Worm (Caenorhabditis elegans) whole organism, mixed stage, embryonic: ENCODE measurements around the gene gon-4.

Experiments used
- elt-3 ChIP-seq: fragments of 150-350 bp; optimal IDR thresholded peaks from 2 replicates; lab custom pipeline; 2014; ENCODE audit warnings: missing biosample characterization, missing genetic modification characterization
- lsy-2 ChIP-seq: fragments of 150-350 bp; optimal IDR thresholded peaks from 2 replicates; lab custom pipeline; 2014; ENCODE audit warnings: missing biosample characterization, missing genetic modification characterization
- mab-5 ChIP-seq: fragments of 150-350 bp; optimal IDR thresholded peaks from 2 replicates; lab custom pipeline; 2014; ENCODE audit warnings: missing biosample characterization, missing genetic modification characterization
- nhr-12 ChIP-seq: fragments of 150-350 bp; optimal IDR thresholded peaks from 2 replicates; lab custom pipeline; 2014; ENCODE audit warnings: missing biosample characterization, missing genetic modification characterization
- nhr-2 ChIP-seq: fragments of 150-350 bp; optimal IDR thresholded peaks from 2 replicates; lab custom pipeline; 2014; ENCODE audit warnings: missing biosample characterization, missing genetic modification characterization
- nhr-237 ChIP-seq: fragments of 150-350 bp; optimal IDR thresholded peaks from 2 replicates; lab custom pipeline; 2014; ENCODE audit warnings: missing biosample characterization, missing genetic modification characterization
- nhr-76 ChIP-seq: sonication (generic microtip); optimal IDR thresholded peaks from 2 replicates; lab custom pipeline; 2017; ENCODE audit warnings: missing biosample characterization, missing genetic modification characterization
- pha-4 ChIP-seq: fragments of 150-350 bp; optimal IDR thresholded peaks from 2 replicates; lab custom pipeline; 2018; ENCODE audit warnings: missing biosample characterization, missing genetic modification reagents, missing genetic modification characterization
- sem-2 ChIP-seq: fragments of 200-800 bp; sonication (Bioruptor generic); optimal IDR thresholded peaks from 2 replicates; lab custom pipeline; 2018; ENCODE audit warnings: mild to moderate bottlenecking, missing genetic modification characterization, missing compliant biosample characterization
- snpc-4 ChIP-seq: fragments of 150-350 bp; optimal IDR thresholded peaks from 2 replicates; lab custom pipeline; 2014; ENCODE audit warnings: missing biosample characterization, missing genetic modification characterization
- tbx-8 ChIP-seq: fragments of 200-800 bp; sonication (Bioruptor generic); optimal IDR thresholded peaks from 2 replicates; lab custom pipeline; 2018; ENCODE audit warnings: mild to moderate bottlenecking, missing genetic modification characterization, moderate library complexity, missing compliant biosample characterization
- unc-62 ChIP-seq: fragments of 150-350 bp; optimal IDR thresholded peaks from 2 replicates; lab custom pipeline; 2014; ENCODE audit warnings: missing biosample characterization, missing genetic modification reagents, missing genetic modification characterization
- zip-8 ChIP-seq: fragments of 150-350 bp; optimal IDR thresholded peaks from 2 replicates; lab custom pipeline; 2014; ENCODE audit warnings: missing biosample characterization, missing genetic modification characterization
- ztf-11 ChIP-seq: fragments of 150-350 bp; optimal IDR thresholded peaks from 2 replicates; lab custom pipeline; 2014; ENCODE audit warnings: missing biosample characterization, missing genetic modification characterization

DNA sequence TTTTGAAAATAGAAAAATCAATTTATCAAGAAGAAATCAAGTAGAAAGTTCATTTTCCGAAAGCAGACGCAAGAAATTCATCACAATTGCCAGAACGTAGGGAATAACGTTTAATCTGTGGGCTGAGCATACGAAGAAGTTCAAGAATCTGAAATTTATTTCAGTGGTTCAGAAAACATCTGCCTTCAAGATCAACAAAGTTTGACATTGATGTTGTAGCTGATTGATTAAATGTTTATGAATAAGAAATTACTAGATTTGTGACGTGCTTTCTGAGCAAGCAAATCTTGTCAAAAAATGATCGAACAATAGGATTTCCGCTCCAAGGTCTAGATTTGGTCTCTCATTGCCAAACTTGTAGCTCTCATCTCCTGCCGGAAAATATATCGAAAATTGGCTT lies 8.6 kb downstream of the gon-4 start, which contains the start of gene K04D7.6:
- TF ChIP-seq ztf-11 (tag; lab: Kevin White, UChicago) (no peak), tbx-8 (GFP tag; lab: Kevin White, UChicago) (no peak), pha-4 (tag; lab: Kevin White, UChicago) (no peak), snpc-4 (no peak), nhr-12 (no peak), mab-5 (tag; lab: Kevin White, UChicago) (no peak), unc-62 (GFP tag; lab: Kevin White, UChicago) (no peak), sem-2 (GFP tag; lab: Kevin White, UChicago) (no peak), nhr-2 (no peak), zip-8 (tag; lab: Kevin White, UChicago) (no peak), lsy-2 (tag; lab: Kevin White, UChicago) (no peak), elt-3 (tag; lab: Kevin White, UChicago) (no peak), nhr-76 (tag; lab: Kevin White, UChicago) (no peak), nhr-237 (tag; lab: Kevin White, UChicago) (no peak)
